Worm (Caenorhabditis elegans) whole organism, early embryonic: ENCODE data around the gene tin-9.1.

Experiments
- B0310.2 ChIP-seq: sonication (generic microtip); optimal IDR thresholded peaks from 2 replicates; lab custom pipeline; 2016; ENCODE audit warnings: mild to moderate bottlenecking, missing genetic modification characterization, missing compliant biosample characterization
- F13C5.2 ChIP-seq: sonication (generic microtip); optimal IDR thresholded peaks from 2 replicates; lab custom pipeline; 2017; ENCODE audit warnings: mild to moderate bottlenecking, missing genetic modification characterization, inconsistent platforms, missing compliant biosample characterization
- aly-1 ChIP-seq: sonication (generic microtip); optimal IDR thresholded peaks from 2 replicates; lab custom pipeline; 2016; ENCODE audit warnings: missing genetic modification characterization, missing compliant biosample characterization
- ama-1 ChIP-seq: fragments of 150-350 bp; optimal IDR thresholded peaks from 2 replicates; lab custom pipeline; 2014
- ceh-13 ChIP-seq: fragments of 200-800 bp; sonication (Bioruptor generic); optimal IDR thresholded peaks from 2 replicates; lab custom pipeline; 2018; ENCODE audit warnings: mild to moderate bottlenecking, missing genetic modification characterization, missing compliant biosample characterization
- ceh-36 ChIP-seq: sonication (generic microtip); optimal IDR thresholded peaks from 2 replicates; lab custom pipeline; 2016; ENCODE audit warnings: missing genetic modification characterization, inconsistent platforms, missing compliant biosample characterization
- ets-7 ChIP-seq: sonication (generic microtip); optimal IDR thresholded peaks from 2 replicates; lab custom pipeline; 2016; ENCODE audit warnings: missing genotype, missing genetic modification characterization, missing compliant biosample characterization
- flt-1 ChIP-seq: fragments of 200-800 bp; sonication (Bioruptor generic); IDR thresholded peaks from 2 replicates; pipeline ENCODE4 v1.3.6; 2022; ENCODE audit warnings: missing genetic modification characterization, missing compliant biosample characterization
- hmbx-1 ChIP-seq: sonication (generic microtip); optimal IDR thresholded peaks from 2 replicates; lab custom pipeline; 2016; ENCODE audit warnings: mild to moderate bottlenecking, missing genetic modification characterization, missing compliant biosample characterization
- hmg-4 ChIP-seq: fragments of 200-800 bp; sonication (Bioruptor generic); optimal IDR thresholded peaks from 2 replicates; lab custom pipeline; 2018; ENCODE audit warnings: mild to moderate bottlenecking, missing genetic modification characterization, missing compliant biosample characterization
- hnd-1 ChIP-seq: sonication (generic microtip); optimal IDR thresholded peaks from 2 replicates; lab custom pipeline; 2016; ENCODE audit warnings: missing genetic modification characterization, missing compliant biosample characterization
- pes-1 ChIP-seq: fragments of 200-800 bp; sonication (Bioruptor generic); IDR thresholded peaks from 2 replicates; pipeline ENCODE4 v1.3.6; 2022; ENCODE audit warnings: missing genetic modification reagents, missing genetic modification characterization, missing compliant biosample characterization
- scrt-1 ChIP-seq: fragments of 200-800 bp; sonication (Bioruptor generic); IDR thresholded peaks from 2 replicates; pipeline ENCODE4 v1.3.6; 2022; ENCODE audit warnings: missing genetic modification characterization, missing compliant biosample characterization
- sea-1 ChIP-seq: fragments of 200-800 bp; sonication (Bioruptor generic); conservative IDR thresholded peaks from 2 replicates; pipeline ENCODE4 v1.3.6; 2022; ENCODE audit warnings: missing genetic modification characterization, missing compliant biosample characterization
- tbx-11 ChIP-seq: fragments of 200-800 bp; sonication (Bioruptor generic); IDR thresholded peaks from 2 replicates; pipeline ENCODE4 v1.3.6; 2022; ENCODE audit warnings: missing genetic modification characterization, missing compliant biosample characterization
- tbx-37 ChIP-seq: fragments of 200-800 bp; sonication (Bioruptor generic); conservative IDR thresholded peaks from 2 replicates; pipeline ENCODE4 v1.3.6; 2022; ENCODE audit warnings: missing genetic modification reagents, missing genetic modification characterization, missing compliant biosample characterization
- tra-4 ChIP-seq: sonication (generic microtip); optimal IDR thresholded peaks from 2 replicates; lab custom pipeline; 2017; ENCODE audit warnings: missing genetic modification characterization, missing compliant biosample characterization

The tin-9.1 gene

ce11 chrIV:7044552-7045139 lies at the start of gene tin-9.1:
Gene tin-9.1 (minus strand): TSS chrIV:7044602.
- TF ChIP-seq B0310.2 (tag; lab: Kevin White, UChicago) (no peak), sea-1 (no peak), F13C5.2 (tag; lab: Kevin White, UChicago) (no peak), hnd-1 (tag; lab: Kevin White, UChicago) (no peak), ets-7 (no peak), tbx-37 (GFP tag; lab: Robert Waterston, UW) (no peak), aly-1 (tag; lab: Kevin White, UChicago) (no peak), ama-1 (lab: Kevin White, UChicago) (no peak), ceh-36 (no peak), pes-1 (GFP tag; lab: Robert Waterston, UW) (no peak), scrt-1 (no peak), hmg-4 (no peak), tbx-11 (GFP tag; lab: Robert Waterston, UW) (no peak), flt-1 (GFP tag; lab: Robert Waterston, UW) (no peak), hmbx-1 (no peak), tra-4 (tag; lab: Kevin White, UChicago) (no peak), ceh-13 (no peak)

- TF ChIP-seq hmbx-1, result peak; percentile 14
- peak; percentile 38 for TF ChIP-seq hmg-4
- TF ChIP-seq ama-1 (lab: Kevin White, UChicago), result no peak
- peak; percentile 36; the same call in 1 of the 2 replicates for TF ChIP-seq tbx-37 (GFP tag; lab: Robert Waterston, UW)
- peak; percentile 86 for TF ChIP-seq F13C5.2 (tag; lab: Kevin White, UChicago)
- TF ChIP-seq B0310.2 (tag; lab: Kevin White, UChicago), result no peak
Observed at ce11 chrIV:7084632-7085160, 40.3 kb upstream of the tin-9.1 start, which contains the start of gene rps-4. Gene rps-4 (minus strand): TSS chrIV:7084682.

- TF ChIP-seq B0310.2 (tag; lab: Kevin White, UChicago), result no peak
- no peak for TF ChIP-seq ama-1 (lab: Kevin White, UChicago)
- TF ChIP-seq hmbx-1, result no peak
- no peak for TF ChIP-seq flt-1 (GFP tag; lab: Robert Waterston, UW)
- TF ChIP-seq pes-1 (GFP tag; lab: Robert Waterston, UW), result no peak
- no peak for TF ChIP-seq F13C5.2 (tag; lab: Kevin White, UChicago)
- TF ChIP-seq tbx-37 (GFP tag; lab: Robert Waterston, UW), result no peak
- no peak for TF ChIP-seq aly-1 (tag; lab: Kevin White, UChicago)
- no peak for TF ChIP-seq scrt-1
- TF ChIP-seq ceh-36, result no peak
- TF ChIP-seq ets-7, result no peak
Observed at ce11 chrIV:7083976-7084375, 39.6 kb upstream of the tin-9.1 start.

- no peak for TF ChIP-seq hnd-1 (tag; lab: Kevin White, UChicago)
Observed at ce11 chrIV:7083382-7083784, 39.0 kb upstream of the tin-9.1 start, which contains the start of gene Y43B11AR.3. Gene Y43B11AR.3 (minus strand): TSS chrIV:7083716.

- TF ChIP-seq B0310.2 (tag; lab: Kevin White, UChicago) (no peak), ets-7 (no peak), ama-1 (lab: Kevin White, UChicago) (no peak), aly-1 (tag; lab: Kevin White, UChicago) (no peak), hmbx-1 (no peak)
Observed at ce11 chrIV:7081214-7081613, 36.8 kb upstream of the tin-9.1 start, which contains the start of gene Y43B11AR.1. Gene Y43B11AR.1 (plus strand): TSS chrIV:7081514.

DNA sequence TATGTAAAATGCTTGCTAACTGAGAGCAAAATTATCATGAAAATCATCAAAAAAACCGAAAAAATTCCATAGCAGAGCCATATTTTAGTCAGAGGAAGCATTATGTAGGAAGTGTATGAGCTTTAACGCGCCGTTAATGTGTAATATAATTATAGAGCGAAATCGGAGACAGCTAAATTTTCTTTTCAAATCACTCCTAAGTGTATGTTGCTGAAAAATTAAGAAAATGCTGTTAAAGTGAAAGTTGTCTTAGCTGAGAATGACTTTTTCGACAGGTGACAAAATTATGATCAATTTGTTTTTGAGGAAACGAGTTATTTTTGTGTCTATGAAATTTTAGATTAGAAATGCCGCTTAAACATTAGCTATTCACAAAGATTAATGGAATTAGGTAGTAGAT lies 30.7 kb upstream of the tin-9.1 start, which contains the start of gene srg-50:
Gene srg-50, minus strand, starts transcription at position 101 of the 400 bp plus-strand sequence.
- TF ChIP-seq hmg-4, result no peak
- TF ChIP-seq F13C5.2 (tag; lab: Kevin White, UChicago), result no peak
- no peak for TF ChIP-seq ets-7
- TF ChIP-seq ama-1 (lab: Kevin White, UChicago), result no peak
- TF ChIP-seq tbx-11 (GFP tag; lab: Robert Waterston, UW), result no peak
- no peak for TF ChIP-seq tra-4 (tag; lab: Kevin White, UChicago)
- no peak for TF ChIP-seq B0310.2 (tag; lab: Kevin White, UChicago)
- no peak for TF ChIP-seq flt-1 (GFP tag; lab: Robert Waterston, UW)
- no peak for TF ChIP-seq tbx-37 (GFP tag; lab: Robert Waterston, UW)
- no peak for TF ChIP-seq scrt-1
- TF ChIP-seq ceh-13, result no peak
- TF ChIP-seq pes-1 (GFP tag; lab: Robert Waterston, UW), result no peak
- TF ChIP-seq aly-1 (tag; lab: Kevin White, UChicago), result no peak
- no peak for TF ChIP-seq ceh-36
- no peak for TF ChIP-seq hmbx-1
- TF ChIP-seq sea-1, result no peak

- no peak for TF ChIP-seq B0310.2 (tag; lab: Kevin White, UChicago)
- no peak for TF ChIP-seq pes-1 (GFP tag; lab: Robert Waterston, UW)
- TF ChIP-seq tra-4 (tag; lab: Kevin White, UChicago), result no peak
- TF ChIP-seq hmg-4, result no peak
- TF ChIP-seq ets-7, result no peak
- no peak for TF ChIP-seq tbx-11 (GFP tag; lab: Robert Waterston, UW)
- no peak for TF ChIP-seq tbx-37 (GFP tag; lab: Robert Waterston, UW)
- no peak for TF ChIP-seq hnd-1 (tag; lab: Kevin White, UChicago)
- no peak for TF ChIP-seq flt-1 (GFP tag; lab: Robert Waterston, UW)
- no peak for TF ChIP-seq ceh-13
- TF ChIP-seq aly-1 (tag; lab: Kevin White, UChicago), result no peak
- TF ChIP-seq hmbx-1, result no peak
- no peak for TF ChIP-seq ama-1 (lab: Kevin White, UChicago)
- TF ChIP-seq ceh-36, result no peak
- no peak for TF ChIP-seq sea-1
- TF ChIP-seq F13C5.2 (tag; lab: Kevin White, UChicago), result no peak
- no peak for TF ChIP-seq scrt-1
Observed at ce11 chrIV:7072110-7072509, 27.7 kb upstream of the tin-9.1 start, which contains the start of gene srg-48. Gene srg-48 (plus strand): TSS chrIV:7072410.
